Worm (Caenorhabditis elegans) whole organism, L4/young adult: ENCODE results near the gene Y41E3.18.

Experiments used
- W03F9.2 ChIP-seq: fragments of 150-350 bp; optimal IDR thresholded peaks from 2 replicates; lab custom pipeline; 2014; ENCODE audit warnings: missing biosample characterization, missing genetic modification characterization
- dao-5 ChIP-seq: sonication (generic microtip); optimal IDR thresholded peaks from 2 replicates; lab custom pipeline; 2016; ENCODE audit warnings: missing genotype, missing genetic modification characterization, moderate library complexity, missing compliant biosample characterization
- him-1 ChIP-seq: sonication (generic microtip); optimal IDR thresholded peaks from 2 replicates; lab custom pipeline; 2016; ENCODE audit warnings: missing genotype, missing genetic modification reagents, missing genetic modification characterization, missing compliant biosample characterization

The Y41E3.18 gene

DNA sequence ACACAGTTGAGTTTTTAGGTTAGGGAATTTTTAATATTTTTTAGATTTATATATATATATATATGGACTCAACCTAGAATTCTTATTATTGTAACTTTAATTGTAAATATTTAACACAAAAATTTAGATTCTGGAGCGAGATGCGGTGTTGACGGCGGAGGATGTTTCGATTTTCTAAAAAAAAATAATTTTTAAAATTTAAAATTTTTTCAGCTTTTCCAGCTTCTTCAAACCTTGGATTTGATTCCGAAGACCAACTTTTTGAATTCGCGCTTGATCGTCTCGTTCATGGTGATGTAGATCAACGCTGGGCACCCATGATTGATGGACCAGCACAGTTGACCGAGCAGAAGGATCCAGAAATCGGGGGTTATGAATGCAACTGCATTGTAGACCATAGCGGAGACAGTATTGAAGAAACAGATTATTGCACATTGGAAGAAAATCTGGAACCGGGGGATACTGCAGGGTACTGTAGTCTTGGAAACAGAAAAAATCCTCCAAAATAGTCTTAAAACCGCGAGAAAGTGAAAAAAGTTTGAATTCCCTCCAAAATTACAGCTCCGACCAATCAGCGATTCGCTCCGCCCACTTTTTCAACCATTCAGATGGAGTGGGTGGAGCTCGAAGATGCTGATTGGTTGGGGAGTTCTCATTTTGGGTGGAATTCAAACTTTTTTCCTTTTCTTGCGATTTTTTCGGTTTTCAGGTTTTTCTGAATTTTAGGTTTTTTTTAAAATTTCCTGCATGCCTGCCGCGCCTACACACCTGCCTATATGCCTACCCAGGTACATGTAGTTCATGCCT is 16.1 kb downstream of the Y41E3.18 start:
- TF ChIP-seq dao-5 (tag; lab: Kevin White, UChicago) = no peak
- TF ChIP-seq W03F9.2 = no peak
- TF ChIP-seq him-1 (tag; lab: Kevin White, UChicago) = no peak

- no peak for TF ChIP-seq him-1 (tag; lab: Kevin White, UChicago)
- no peak for TF ChIP-seq W03F9.2
- no peak for TF ChIP-seq dao-5 (tag; lab: Kevin White, UChicago)
Observed at ce11 chrIV:15046162-15046561, 19.4 kb downstream of the Y41E3.18 start.

DNA sequence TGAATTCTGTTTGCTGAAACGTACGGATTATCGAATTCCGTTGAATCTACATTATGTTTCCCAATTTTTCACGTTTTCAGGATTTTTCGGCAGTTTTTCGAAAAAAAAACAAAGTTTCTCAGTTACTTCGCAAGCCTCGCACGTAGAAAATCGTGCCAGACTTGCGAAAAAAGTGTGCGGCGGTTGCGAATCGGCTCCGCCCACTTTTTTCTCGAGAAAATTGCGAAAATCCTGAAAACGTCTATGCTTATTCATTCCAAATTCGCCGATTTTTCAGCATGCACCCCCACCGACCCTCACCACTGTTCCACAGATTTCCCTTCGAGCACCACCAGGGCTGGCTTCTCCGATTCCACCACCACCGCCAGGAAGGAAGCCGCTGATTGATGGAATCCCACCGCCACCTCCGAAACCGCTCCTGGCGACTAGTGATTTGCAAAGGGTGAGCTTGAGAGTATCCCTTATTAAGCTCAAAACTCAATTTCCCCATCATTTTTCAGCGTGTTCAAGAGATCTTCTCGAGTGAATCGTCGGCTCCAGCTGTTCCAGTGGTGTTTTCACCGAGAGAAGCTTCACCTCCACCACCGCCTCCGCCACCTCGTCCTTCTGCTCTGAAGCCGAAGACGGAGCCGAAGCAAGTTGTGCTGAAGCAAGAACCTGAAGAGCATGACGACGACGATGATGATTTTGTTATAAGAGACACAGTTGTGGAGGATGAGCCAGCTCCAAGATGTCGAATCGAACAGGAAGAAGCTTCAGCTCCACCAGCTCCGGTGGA is 23.2 kb downstream of the Y41E3.18 start:
- TF ChIP-seq him-1 (tag; lab: Kevin White, UChicago) (no peak), dao-5 (tag; lab: Kevin White, UChicago) (no peak), W03F9.2 (no peak)

DNA sequence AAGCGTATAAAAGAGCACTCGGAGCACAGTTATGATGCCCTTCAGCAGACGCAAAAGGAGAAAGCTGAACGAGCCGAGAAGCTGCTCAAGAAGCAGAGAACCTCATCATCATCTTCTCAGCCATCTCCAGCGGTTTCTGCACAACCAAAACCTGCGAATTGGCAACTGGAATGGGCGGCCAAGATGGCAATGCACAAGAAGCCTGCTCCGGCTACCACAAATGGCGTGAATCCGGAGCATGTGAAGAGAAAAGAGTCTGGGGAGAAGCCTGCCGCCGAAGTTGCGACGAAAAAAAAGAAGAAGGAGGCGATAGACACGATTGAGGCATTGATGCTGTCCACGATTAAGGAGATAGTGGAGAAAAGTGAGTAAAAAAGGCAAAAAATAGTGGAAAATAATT is 24.4 kb downstream of the Y41E3.18 start:
- TF ChIP-seq W03F9.2 (no peak), dao-5 (tag; lab: Kevin White, UChicago) (no peak), him-1 (tag; lab: Kevin White, UChicago) (no peak)

ce11 chrIV:15039477-15039876 is 26.1 kb downstream of the Y41E3.18 start, which contains the start of gene hrpu-1:
hrpu-1 (plus strand) TSS chrIV:15039616.
- TF ChIP-seq dao-5 (tag; lab: Kevin White, UChicago) (no peak), him-1 (tag; lab: Kevin White, UChicago) (peak; percentile 5), W03F9.2 (peak; percentile 86)

ce11 chrIV:15038821-15039220 is 26.7 kb downstream of the Y41E3.18 start:
- no peak for TF ChIP-seq W03F9.2
- no peak for TF ChIP-seq him-1 (tag; lab: Kevin White, UChicago)
- no peak for TF ChIP-seq dao-5 (tag; lab: Kevin White, UChicago)

ce11 chrIV:15037492-15037891 is 28.1 kb downstream of the Y41E3.18 start:
- TF ChIP-seq W03F9.2 (no peak), dao-5 (tag; lab: Kevin White, UChicago) (no peak), him-1 (tag; lab: Kevin White, UChicago) (no peak)

- no peak for TF ChIP-seq dao-5 (tag; lab: Kevin White, UChicago)
- peak; percentile 64 for TF ChIP-seq W03F9.2
Observed at ce11 chrIV:15036974-15037373, 28.6 kb downstream of the Y41E3.18 start, which contains the start of gene eef-1B.2. eef-1B.2 (plus strand) TSS chrIV:15037331.

DNA sequence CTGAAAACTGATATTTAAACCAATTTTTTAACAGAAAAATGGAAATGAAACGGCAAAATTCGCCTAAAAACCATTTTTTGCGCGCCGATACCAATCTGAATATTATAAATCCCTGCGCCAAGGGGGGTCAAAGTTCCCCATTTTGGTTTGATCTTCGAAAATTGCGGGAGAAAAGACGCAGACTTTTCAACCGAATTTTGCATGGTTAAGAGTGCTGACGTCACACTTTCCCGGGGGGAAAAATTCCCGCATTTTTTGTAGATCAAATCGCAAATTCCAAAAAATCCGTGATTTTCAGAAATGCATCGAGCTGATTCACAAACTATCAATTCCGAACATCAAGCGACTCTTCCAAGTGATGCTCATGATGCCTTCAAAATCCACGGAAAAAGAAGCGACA is 36.0 kb downstream of the Y41E3.18 start:
- no peak for TF ChIP-seq W03F9.2
- no peak for TF ChIP-seq him-1 (tag; lab: Kevin White, UChicago)
- no peak for TF ChIP-seq dao-5 (tag; lab: Kevin White, UChicago)

DNA sequence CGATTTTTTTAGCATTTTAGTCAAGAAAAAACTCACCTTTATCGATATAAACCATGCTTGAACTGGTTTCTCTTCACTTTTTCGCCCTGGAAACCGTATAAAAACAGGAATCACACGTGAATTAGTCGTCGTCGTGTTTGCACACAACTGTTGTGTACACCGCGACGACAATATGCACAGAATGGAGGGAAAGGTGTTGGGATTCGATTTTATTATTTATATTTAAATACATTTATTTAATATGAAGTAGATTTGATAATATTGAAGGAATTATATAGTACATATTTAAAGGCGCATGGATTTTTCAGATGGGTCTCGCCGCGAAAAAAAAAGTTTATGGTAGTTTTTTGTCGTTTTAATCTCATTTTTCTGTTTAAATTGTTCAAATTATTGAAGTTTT is 36.7 kb downstream of the Y41E3.18 start, which contains the start of gene Y41E3.8:
Gene Y41E3.8 (minus strand): TSS at position 88 of the 400 bp plus-strand sequence.
- TF ChIP-seq him-1 (tag; lab: Kevin White, UChicago) = no peak
- no peak for TF ChIP-seq dao-5 (tag; lab: Kevin White, UChicago)
- peak; percentile 55 for TF ChIP-seq W03F9.2

- TF ChIP-seq him-1 (tag; lab: Kevin White, UChicago) = no peak
- TF ChIP-seq dao-5 (tag; lab: Kevin White, UChicago) = no peak
- TF ChIP-seq W03F9.2 = no peak
Observed at ce11 chrIV:15028386-15028785, 37.2 kb downstream of the Y41E3.18 start.

ce11 chrIV:15027884-15028283 is 37.7 kb downstream of the Y41E3.18 start:
- TF ChIP-seq him-1 (tag; lab: Kevin White, UChicago) (no peak), dao-5 (tag; lab: Kevin White, UChicago) (no peak), W03F9.2 (no peak)

DNA sequence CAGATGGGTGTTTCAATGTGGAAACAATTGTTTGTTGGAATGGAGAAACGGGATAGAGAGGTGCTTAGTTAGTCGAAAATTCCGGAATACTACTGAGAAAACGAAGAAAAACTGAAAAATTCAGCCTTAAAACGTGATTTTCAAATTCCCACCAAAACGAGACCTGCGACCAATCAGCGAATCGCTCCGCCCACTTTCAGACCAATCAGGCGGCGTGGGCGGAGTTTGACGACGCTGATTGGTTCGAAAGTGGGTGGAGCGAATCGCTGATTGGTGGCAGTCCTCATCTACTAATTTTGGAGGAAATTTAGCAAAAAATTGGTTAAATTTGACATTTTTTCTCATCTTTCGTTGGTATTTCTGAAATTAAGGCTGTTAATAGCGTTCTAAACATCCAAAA is 38.2 kb downstream of the Y41E3.18 start:
- TF ChIP-seq him-1 (tag; lab: Kevin White, UChicago) (no peak), dao-5 (tag; lab: Kevin White, UChicago) (no peak), W03F9.2 (no peak)

- TF ChIP-seq W03F9.2 (peak; percentile 53), him-1 (tag; lab: Kevin White, UChicago) (peak; percentile 66), dao-5 (tag; lab: Kevin White, UChicago) (no peak)
Observed at ce11 chrIV:15025384-15025783, 40.2 kb downstream of the Y41E3.18 start, which contains the start of gene fcd-2. fcd-2 (plus strand) TSS chrIV:15025710.
